Worm (Caenorhabditis elegans): ENCODE measurements around the gene C56E6.4.
A peak's percentile ranks its signal among the peaks of the same experiment; 100 is the strongest.

C56E6.4 gene

DNA sequence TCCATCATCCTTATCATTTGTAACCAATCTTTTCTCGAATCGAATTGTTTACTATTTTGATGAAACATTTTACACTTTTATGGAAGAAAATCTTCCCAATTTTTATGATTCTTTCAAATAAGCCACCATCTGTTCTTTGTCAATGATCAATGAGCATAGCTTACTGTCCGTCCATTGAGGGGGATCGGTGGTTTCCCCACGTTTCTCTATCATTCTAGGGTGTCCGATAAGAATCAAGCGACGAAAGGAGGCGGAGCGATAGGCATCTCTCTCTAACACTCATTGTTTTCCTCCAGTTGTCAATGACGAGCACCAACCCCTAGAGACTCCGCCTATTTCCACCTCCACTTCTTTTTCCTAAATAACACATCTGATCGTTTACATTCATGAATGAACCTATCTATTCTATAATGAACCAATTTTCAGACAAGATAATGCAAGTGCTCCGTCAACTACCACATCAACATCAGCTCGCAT, 4.0 kb downstream of the C56E6.4 start, which contains the start of gene C56E6.2:
Gene C56E6.2, plus strand, starts transcription at position 427 of the 477 bp plus-strand sequence.
- TF ChIP-seq unc-55 (GFP tag; optimal IDR thresholded peaks at IDR 0.05) = peak; percentile 13
- TF ChIP-seq nfya-1 (tag; optimal IDR thresholded peaks at IDR 0.05) = no peak
- no peak for TF ChIP-seq syd-9 (tag; optimal IDR thresholded peaks at IDR 0.05)
- TF ChIP-seq nhr-11 (tag; optimal IDR thresholded peaks at IDR 0.05) = no peak
- TF ChIP-seq hlh-30 (tag; optimal IDR thresholded peaks at IDR 0.05; ENCODE audit: insufficient read depth) = no peak
- no peak for TF ChIP-seq T23F11.4 (GFP tag; optimal IDR thresholded peaks at IDR 0.05)
- no peak for TF ChIP-seq ztf-16 (tag; optimal IDR thresholded peaks at IDR 0.05)
- TF ChIP-seq dmd-4 (tag; optimal IDR thresholded peaks at IDR 0.05; ENCODE audit: borderline replicate concordance) = no peak
- TF ChIP-seq ceh-22 (tag; optimal IDR thresholded peaks at IDR 0.05) = no peak
- no peak for TF ChIP-seq fax-1 (tag; optimal IDR thresholded peaks at IDR 0.05)
- TF ChIP-seq elt-2 (tag; optimal IDR thresholded peaks at IDR 0.05) = peak; percentile 53
- no peak for TF ChIP-seq ceh-34 (tag; optimal IDR thresholded peaks at IDR 0.05)
- no peak for TF ChIP-seq ama-1 (optimal IDR thresholded peaks at IDR 0.05)

DNA sequence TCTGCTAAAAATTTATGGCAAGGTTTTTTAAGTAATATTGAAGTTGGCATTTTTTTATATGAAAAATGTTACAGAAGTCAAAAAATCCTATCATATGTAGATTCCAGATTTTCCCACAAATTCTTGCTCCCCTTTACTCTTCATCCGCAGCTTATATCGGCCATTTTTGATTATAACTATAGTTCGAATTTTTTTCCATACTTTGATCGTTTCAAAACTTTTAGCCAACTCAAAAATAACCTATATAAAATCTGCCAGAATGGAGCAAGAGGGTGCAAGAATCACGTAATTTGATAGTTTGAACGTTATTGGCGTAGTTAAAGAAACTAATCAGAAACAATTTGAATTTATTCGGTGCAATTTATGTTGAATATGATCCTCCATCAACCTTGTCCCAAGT, 4.6 kb downstream of the C56E6.4 start:
- TF ChIP-seq lim-6 (tag; optimal IDR thresholded peaks at IDR 0.05) (no peak), pat-9 (tag; optimal IDR thresholded peaks at IDR 0.05) (no peak), hlh-30 (tag; optimal IDR thresholded peaks at IDR 0.05; ENCODE audit: insufficient read depth) (no peak), ceh-9 (tag; optimal IDR thresholded peaks at IDR 0.05) (no peak), elt-2 (tag; optimal IDR thresholded peaks at IDR 0.05) (no peak)

DNA sequence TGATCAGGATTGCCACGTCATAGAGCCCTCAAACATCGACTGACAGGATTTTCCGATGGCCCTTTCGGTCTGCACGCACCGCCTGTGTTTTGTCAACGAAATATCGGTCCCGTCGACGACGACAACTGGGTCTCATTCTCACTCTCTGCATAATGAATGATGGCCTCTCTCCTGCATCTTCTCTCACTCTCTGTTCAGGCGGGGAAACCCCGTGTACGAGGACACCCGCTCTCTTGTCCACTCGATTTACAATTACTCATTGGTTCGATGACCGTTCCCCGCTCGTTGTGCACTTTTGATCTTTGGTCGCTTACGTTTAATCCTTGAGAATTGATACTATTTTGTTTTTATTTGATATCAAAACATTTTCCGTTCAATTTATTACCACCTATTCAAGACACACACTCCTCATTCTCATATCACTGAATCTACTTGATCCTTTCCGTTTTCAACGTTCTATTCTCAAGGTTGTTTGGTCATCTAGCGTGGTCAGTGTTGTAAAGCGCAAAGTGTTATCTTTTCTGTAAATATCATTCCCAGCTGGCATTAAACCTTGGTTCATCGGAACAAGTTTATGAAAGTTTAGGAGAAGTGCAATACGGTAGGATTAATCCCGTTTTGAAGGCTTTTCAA, 5.8 kb downstream of the C56E6.4 start:
- no peak for TF ChIP-seq unc-86 (tag; optimal IDR thresholded peaks at IDR 0.05)
- TF ChIP-seq K02D7.2 (tag; optimal IDR thresholded peaks at IDR 0.05) = no peak
- peak; percentile 30 for TF ChIP-seq sdc-2 (tag; optimal IDR thresholded peaks at IDR 0.05)
- peak; percentile 32 for TF ChIP-seq ceh-34 (tag; optimal IDR thresholded peaks at IDR 0.05)
- TF ChIP-seq ref-2 (tag; optimal IDR thresholded peaks at IDR 0.05) = peak; percentile 39
- no peak for TF ChIP-seq ceh-30 (tag; optimal IDR thresholded peaks at IDR 0.05)
- TF ChIP-seq sox-2 (GFP tag; IDR thresholded peaks at IDR 0.05) = no peak
- no peak for TF ChIP-seq pha-4 (tag; optimal IDR thresholded peaks at IDR 0.05)
- TF ChIP-seq madf-2 (tag; optimal IDR thresholded peaks at IDR 0.05) = no peak
- TF ChIP-seq ets-4 (tag; optimal IDR thresholded peaks at IDR 0.05) = no peak
- TF ChIP-seq ceh-31 (tag; optimal IDR thresholded peaks at IDR 0.05) = peak; percentile 57
- peak; percentile 1 for TF ChIP-seq hlh-8 (tag; optimal IDR thresholded peaks at IDR 0.05)
- TF ChIP-seq rnt-1 (tag; optimal IDR thresholded peaks at IDR 0.05) = peak; percentile 18
- no peak for TF ChIP-seq fax-1 (tag; optimal IDR thresholded peaks at IDR 0.05)
- TF ChIP-seq unc-3 (GFP tag; conservative IDR thresholded peaks at IDR 0.05) = no peak
- TF ChIP-seq unc-3 (tag; optimal IDR thresholded peaks at IDR 0.05) = no peak
- TF ChIP-seq pha-2 (tag; optimal IDR thresholded peaks at IDR 0.05) = no peak
- peak; percentile 74 for TF ChIP-seq unc-55 (GFP tag; optimal IDR thresholded peaks at IDR 0.05)
- peak; percentile 21 for TF ChIP-seq nfya-1 (tag; optimal IDR thresholded peaks at IDR 0.05)
- no peak for TF ChIP-seq elt-4 (tag; optimal IDR thresholded peaks at IDR 0.05)
- no peak for TF ChIP-seq ttx-3 (tag; optimal IDR thresholded peaks at IDR 0.05)
- peak; percentile 72 for TF ChIP-seq tbx-2 (tag; optimal IDR thresholded peaks at IDR 0.05)

DNA sequence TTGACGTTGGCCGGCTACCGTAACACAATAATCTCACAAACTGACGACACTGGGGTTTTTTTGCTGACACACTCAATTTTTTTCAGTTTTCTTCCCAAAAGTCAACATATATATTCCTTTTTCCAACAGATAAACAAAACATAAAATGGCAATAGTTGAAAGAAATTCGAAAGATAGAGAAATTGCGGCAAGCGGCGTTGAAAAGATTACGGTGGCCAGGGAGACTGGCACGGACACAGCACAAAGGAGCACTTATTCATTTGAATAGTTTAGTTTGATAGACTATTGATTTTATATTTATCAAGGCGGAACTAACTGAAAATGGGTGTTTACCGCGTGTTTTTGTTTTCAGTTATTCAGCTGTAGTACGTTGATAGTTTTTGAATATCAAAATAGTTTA, 7.2 kb downstream of the C56E6.4 start, which contains the start of gene toe-2:
Gene toe-2, minus strand, starts transcription at position 70 of the 400 bp plus-strand sequence.
- TF ChIP-seq dmd-4 (tag; optimal IDR thresholded peaks at IDR 0.05; ENCODE audit: borderline replicate concordance) (no peak), ceh-14 (tag; optimal IDR thresholded peaks at IDR 0.05) (no peak), hlh-8 (tag; optimal IDR thresholded peaks at IDR 0.05) (no peak), lim-6 (tag; optimal IDR thresholded peaks at IDR 0.05) (no peak), pqm-1 (tag; optimal IDR thresholded peaks at IDR 0.05) (no peak), rnt-1 (tag; optimal IDR thresholded peaks at IDR 0.05) (no peak), pros-1 (tag; optimal IDR thresholded peaks at IDR 0.05) (no peak), ceh-34 (tag; optimal IDR thresholded peaks at IDR 0.05) (no peak), T23F11.4 (GFP tag; optimal IDR thresholded peaks at IDR 0.05) (no peak), C08G9.2 (tag; optimal IDR thresholded peaks at IDR 0.05) (no peak), ets-4 (tag; optimal IDR thresholded peaks at IDR 0.05) (no peak), ceh-45 (GFP tag; IDR thresholded peaks at IDR 0.05) (no peak), nhr-232 (tag; optimal IDR thresholded peaks at IDR 0.05) (no peak), unc-42 (tag; optimal IDR thresholded peaks at IDR 0.05) (no peak)
